Worm (Caenorhabditis elegans) whole organism, L3 larva: ENCODE measurements around the gene pars-1.

Source experiments
- ZK546.5 ChIP-seq: sonication (generic microtip); optimal IDR thresholded peaks from 2 replicates; lab custom pipeline; 2017; ENCODE audit warnings: missing biosample characterization, missing genetic modification characterization
- nhr-11 ChIP-seq: fragments of 150-350 bp; optimal IDR thresholded peaks from 2 replicates; lab custom pipeline; 2014; ENCODE audit warnings: missing biosample characterization, missing genetic modification characterization

ce11 chrIII:7271083-7271482 is 32.3 kb downstream of the pars-1 start:
- TF ChIP-seq ZK546.5 (tag; lab: Kevin White, UChicago): no peak
- TF ChIP-seq nhr-11 (tag; lab: Kevin White, UChicago): no peak
